Fruit fly (Drosophila melanogaster) whole organism, embryonic: ENCODE results near the gene CG42540.

Source experiments
- ATbp ChIP-seq: fragments of 200-800 bp; sonication (Bioruptor generic); optimal IDR thresholded peaks from 2 replicates; lab custom pipeline; 2017; ENCODE audit warnings: missing biosample characterization, mild to moderate bottlenecking, missing genetic modification characterization, missing genetic modification reagents
- Awh ChIP-seq: fragments of 200-800 bp; sonication (Bioruptor generic); IDR thresholded peaks from 2 replicates; pipeline ENCODE4, ENCODE4 v1.3.6; 2022; ENCODE audit warnings: missing biosample characterization, missing genetic modification characterization
- Blimp-1 ChIP-seq: fragments of 200-800 bp; sonication (Bioruptor generic); optimal IDR thresholded peaks from 3 replicates; lab custom pipeline; 2018; ENCODE audit warnings: missing biosample characterization, missing genetic modification characterization, mild to moderate bottlenecking, moderate library complexity, missing genetic modification reagents
- CG10565 ChIP-seq: fragments of 200-800 bp; sonication (Bioruptor generic); optimal IDR thresholded peaks from 3 replicates; lab custom pipeline; 2016; ENCODE audit warnings: missing biosample characterization, mild to moderate bottlenecking, missing genetic modification characterization
- CG10959 ChIP-seq: fragments of 200-800 bp; sonication (Bioruptor generic); IDR thresholded peaks from 2 replicates; pipeline ENCODE4 v1.3.6; 2022; ENCODE audit warnings: missing biosample characterization, missing genetic modification characterization
- CG11247 ChIP-seq: fragments of 200-800 bp; sonication (Bioruptor generic); IDR thresholded peaks from 2 replicates; pipeline ENCODE4 v1.3.6; 2022; ENCODE audit warnings: missing biosample characterization, missing genetic modification characterization
- CG13424 ChIP-seq: fragments of 200-800 bp; sonication (Bioruptor generic); optimal IDR thresholded peaks from 2 replicates; lab custom pipeline; 2019; ENCODE audit warnings: missing biosample characterization, mild to moderate bottlenecking, missing genetic modification characterization, moderate library complexity
- CG15073 ChIP-seq: fragments of 200-800 bp; sonication (Bioruptor generic); optimal IDR thresholded peaks from 2 replicates; lab custom pipeline; 2016; ENCODE audit warnings: missing biosample characterization, missing genetic modification characterization
- CG15269 ChIP-seq: fragments of 200-800 bp; sonication (Bioruptor generic); optimal IDR thresholded peaks from 2 replicates; lab custom pipeline; 2018; ENCODE audit warnings: missing biosample characterization, mild to moderate bottlenecking, missing genetic modification characterization, moderate library complexity
- CG16863 ChIP-seq: fragments of 200-800 bp; sonication (Bioruptor generic); optimal IDR thresholded peaks from 3 replicates; lab custom pipeline; 2016; ENCODE audit warnings: missing biosample characterization, missing genetic modification characterization
- CG17385 ChIP-seq: fragments of 200-800 bp; sonication (Bioruptor generic); optimal IDR thresholded peaks from 3 replicates; lab custom pipeline; 2018; ENCODE audit warnings: missing biosample characterization, mild to moderate bottlenecking, missing genetic modification characterization
- CG17912 ChIP-seq: fragments of 200-800 bp; sonication (Bioruptor generic); optimal IDR thresholded peaks from 2 replicates; lab custom pipeline; 2018; ENCODE audit warnings: missing biosample characterization, mild to moderate bottlenecking, missing genetic modification characterization
- CG30431 ChIP-seq: fragments of 200-800 bp; sonication (Bioruptor generic); optimal IDR thresholded peaks from 2 replicates; lab custom pipeline; 2017; ENCODE audit warnings: missing biosample characterization, missing genetic modification characterization
- CG31224 ChIP-seq: fragments of 200-800 bp; sonication (Bioruptor generic); IDR thresholded peaks from 2 replicates; pipeline ENCODE4 v1.3.6; 2022; ENCODE audit warnings: missing biosample characterization, missing genetic modification characterization
- CG4617 ChIP-seq: fragments of 200-800 bp; sonication (Bioruptor generic); optimal IDR thresholded peaks from 3 replicates; lab custom pipeline; 2016; ENCODE audit warnings: missing biosample characterization, missing genetic modification characterization, borderline replicate concordance
- CG6813 ChIP-seq: fragments of 200-800 bp; sonication (Bioruptor generic); optimal IDR thresholded peaks from 2 replicates; lab custom pipeline; 2017; ENCODE audit warnings: missing biosample characterization, missing genetic modification characterization, mild to moderate bottlenecking, moderate library complexity, missing genetic modification reagents
- CG7556 ChIP-seq: fragments of 200-800 bp; sonication (Bioruptor generic); optimal IDR thresholded peaks from 2 replicates; lab custom pipeline; 2017; ENCODE audit warnings: missing biosample characterization, mild to moderate bottlenecking, missing genetic modification characterization
- CG7839 ChIP-seq: fragments of 200-800 bp; sonication (Bioruptor generic); optimal IDR thresholded peaks from 3 replicates; lab custom pipeline; 2018; ENCODE audit warnings: missing biosample characterization, mild to moderate bottlenecking, missing genetic modification characterization, moderate library complexity
- CG8359 ChIP-seq: fragments of 200-800 bp; sonication (Bioruptor generic); optimal IDR thresholded peaks from 2 replicates; lab custom pipeline; 2017; ENCODE audit warnings: missing biosample characterization, mild to moderate bottlenecking, missing genetic modification characterization, borderline replicate concordance
- CG8478 ChIP-seq: fragments of >200 bp; optimal IDR thresholded peaks from 2 replicates; lab custom pipeline; 2018
- CG9797 ChIP-seq: fragments of 200-800 bp; sonication (Bioruptor generic); optimal IDR thresholded peaks from 3 replicates; lab custom pipeline; 2018; ENCODE audit warnings: missing biosample characterization, mild to moderate bottlenecking, missing genetic modification characterization
- Dfd ChIP-seq, 2 experiments: fragments of >200 bp; optimal IDR thresholded peaks; 2 replicates each; lab custom pipeline; 2017; ENCODE audit warnings: missing biosample characterization in 2 of 2, missing genetic modification characterization in 2 of 2
- Drgx ChIP-seq: fragments of 200-800 bp; sonication (Bioruptor generic); IDR thresholded peaks from 2 replicates; pipeline ENCODE4 v1.3.6; 2022; ENCODE audit warnings: missing biosample characterization, missing genetic modification characterization
- ERR ChIP-seq: fragments of 200-800 bp; sonication (Bioruptor generic); optimal IDR thresholded peaks from 2 replicates; lab custom pipeline; 2016; ENCODE audit warnings: missing biosample characterization, missing genetic modification characterization
- Ets97D ChIP-seq: fragments of 200-800 bp; sonication (Bioruptor generic); optimal IDR thresholded peaks from 3 replicates; lab custom pipeline; 2016; ENCODE audit warnings: missing biosample characterization, missing genetic modification characterization
- Gsc ChIP-seq: fragments of 200-800 bp; sonication (Bioruptor generic); IDR thresholded peaks from 2 replicates; pipeline ENCODE4 v1.3.6; 2022; ENCODE audit warnings: missing biosample characterization, missing genetic modification characterization
- Lim3 ChIP-seq: fragments of 200-800 bp; sonication (Bioruptor generic); IDR thresholded peaks from 2 replicates; pipeline ENCODE4 v1.3.6; 2022; ENCODE audit warnings: missing biosample characterization, missing genetic modification characterization
- Oaz ChIP-seq: fragments of 200-800 bp; sonication (Bioruptor generic); IDR thresholded peaks from 2 replicates; pipeline ENCODE4 v1.3.6; 2022; ENCODE audit warnings: missing biosample characterization, missing genetic modification characterization
- Oli ChIP-seq: fragments of 200-800 bp; sonication (Bioruptor generic); optimal IDR thresholded peaks from 2 replicates; lab custom pipeline; 2018; ENCODE audit warnings: missing biosample characterization, mild to moderate bottlenecking, missing genetic modification characterization, moderate library complexity
- Side ChIP-seq: fragments of 200-800 bp; sonication (Bioruptor generic); optimal IDR thresholded peaks from 2 replicates; lab custom pipeline; 2016; ENCODE audit warnings: missing biosample characterization, missing genetic modification characterization
- Sin3A ChIP-seq: fragments of >200 bp; optimal IDR thresholded peaks from 2 replicates; lab custom pipeline; 2018
- Trl ChIP-seq, 3 experiments: fragments of >200 bp in 2 of 3; fragments of 200-800 bp in 1 of 3; sonication (Bioruptor generic) in 1 of 3; optimal IDR thresholded peaks; 2 replicates in 1 of 3; 3 replicates in 2 of 3; lab custom pipeline; 2016 to 2017; ENCODE audit warnings: missing biosample characterization in 1 of 3, missing genetic modification characterization in 1 of 3
- ase ChIP-seq: fragments of 200-800 bp; sonication (Bioruptor generic); IDR thresholded peaks from 3 replicates; pipeline ENCODE4 v1.3.6; 2022; ENCODE audit warnings: missing biosample characterization, missing genetic modification characterization
- corto ChIP-seq: fragments of 200-800 bp; sonication (Bioruptor generic); optimal IDR thresholded peaks from 2 replicates; lab custom pipeline; 2016; ENCODE audit warnings: missing biosample characterization, mild to moderate bottlenecking, missing genetic modification characterization, moderate library complexity
- dati ChIP-seq: fragments of 200-800 bp; sonication (Bioruptor generic); IDR thresholded peaks from 2 replicates; pipeline ENCODE4 v1.3.6; 2022; ENCODE audit warnings: missing biosample characterization, missing genetic modification characterization
- dmrt11E ChIP-seq: fragments of 200-800 bp; sonication (Bioruptor generic); optimal IDR thresholded peaks from 3 replicates; lab custom pipeline; 2018; ENCODE audit warnings: missing biosample characterization, mild to moderate bottlenecking, missing genetic modification characterization, moderate library complexity
- dysf ChIP-seq: fragments of 200-800 bp; sonication (Bioruptor generic); IDR thresholded peaks from 3 replicates; pipeline ENCODE4 v1.3.6; 2022; ENCODE audit warnings: missing biosample characterization, missing genetic modification characterization
- grn ChIP-seq: fragments of 200-800 bp; sonication (Bioruptor generic); optimal IDR thresholded peaks from 3 replicates; lab custom pipeline; 2017; ENCODE audit warnings: missing biosample characterization, missing genetic modification characterization
- hth ChIP-seq: fragments of >200 bp; optimal IDR thresholded peaks from 2 replicates; lab custom pipeline; 2017; ENCODE audit warnings: inconsistent platforms
- insv ChIP-seq, 2 experiments: fragments of 200-800 bp; sonication (Bioruptor generic); optimal IDR thresholded peaks; 3 replicates each; lab custom pipeline; 2016 to 2018; ENCODE audit warnings: missing biosample characterization in 2 of 2, missing genetic modification characterization in 2 of 2
- jing ChIP-seq: fragments of 200-800 bp; sonication (Bioruptor generic); optimal IDR thresholded peaks from 2 replicates; lab custom pipeline; 2018; ENCODE audit warnings: missing biosample characterization, mild to moderate bottlenecking, missing genetic modification characterization
- pb ChIP-seq: fragments of 200-800 bp; sonication (Bioruptor generic); optimal IDR thresholded peaks from 3 replicates; lab custom pipeline; 2016; ENCODE audit warnings: missing biosample characterization, missing genetic modification characterization
- row ChIP-seq: fragments of 200-800 bp; sonication (Bioruptor generic); IDR thresholded peaks from 3 replicates; pipeline ENCODE4 v1.3.6; 2022; ENCODE audit warnings: missing biosample characterization, missing genetic modification characterization
- sens ChIP-seq: fragments of 200-800 bp; sonication (Bioruptor generic); peaks from one replicate; lab custom pipeline; 2016; ENCODE audit warnings: missing biosample characterization, missing genetic modification characterization
- slbo ChIP-seq: fragments of 200-800 bp; sonication (Bioruptor generic); IDR thresholded peaks from 2 replicates; pipeline ENCODE4 v1.3.6; 2022; ENCODE audit warnings: missing biosample characterization, missing genetic modification characterization
- sr ChIP-seq: fragments of 200-800 bp; sonication (Bioruptor generic); IDR thresholded peaks from 3 replicates; pipeline ENCODE4 v1.3.6; 2022; ENCODE audit warnings: missing biosample characterization, missing genetic modification characterization

CG42540 gene

dm6 chr3L:4555787-4556186 lies at the start of gene CG42540:
Gene CG42540, plus strand, starts transcription at chr3L:4556087.
- TF ChIP-seq Lim3 (GFP tag; lab: Robert Waterston, UW) (no peak), CG10959 (GFP tag; lab: Robert Waterston, UW) (0 out of 2 replicates have a peak, but pooled peaks have one; percentile 30), Side (GFP tag; lab: Kevin White, UChicago) (no peak), dati (GFP tag; lab: Robert Waterston, UW) (no peak), grn (no peak)

dm6 chr3L:4507846-4508245 lies 48.0 kb upstream of the CG42540 start:
- TF ChIP-seq Blimp-1, result peak; percentile 43
- TF ChIP-seq CG17912, result no peak
- TF ChIP-seq, all 482 proteins: peak for 1

dm6 chr3L:4508307-4508706 lies 47.6 kb upstream of the CG42540 start, which contains the start of gene NT1:
Gene NT1, minus strand, starts transcription at chr3L:4508433.
- TF ChIP-seq Awh, result peak; percentile 15; the same call in 1 of the 2 replicates
- 0 out of 2 replicates have a peak, but pooled peaks have one; percentile 13 for TF ChIP-seq Drgx (GFP tag; lab: Robert Waterston, UW)
- no peak for TF ChIP-seq pb (GFP tag; lab: Kevin White, UChicago)
- TF ChIP-seq sr (GFP tag; lab: Robert Waterston, UW), result 0 out of 3 replicates have a peak, but pooled peaks have one; percentile 25
- TF ChIP-seq CG15073 (GFP tag; lab: Kevin White, UChicago), result no peak
- no peak for TF ChIP-seq CG9797
- peak in 1 of 2 experiments; percentile 50 for TF ChIP-seq Dfd (GFP tag; optimal IDR thresholded peaks at IDR 0.05; lab: Kevin White, UChicago)
- TF ChIP-seq, all 482 proteins: peak for 4

dm6 chr3L:4508926-4509457 lies 46.9 kb upstream of the CG42540 start:
- TF ChIP-seq Ets97D (no peak), CG10565 (GFP tag; lab: Kevin White, UChicago) (no peak), CG8478 (lab: Kevin White, UChicago) (no peak), Sin3A (lab: Kevin White, UChicago) (no peak), CG8359 (GFP tag; lab: Kevin White, UChicago) (no peak), CG15269 (peak; percentile 61), hth (lab: Kevin White, UChicago) (no peak), CG31224 (GFP tag; lab: Robert Waterston, UW) (no peak), CG7556 (GFP tag; lab: Kevin White, UChicago) (no peak), Trl (optimal IDR thresholded peaks at IDR 0.05; lab: Kevin White, UChicago) (no peak), Trl (GFP tag; optimal IDR thresholded peaks at IDR 0.05; lab: Kevin White, UChicago) (no peak), ase (no peak), CG4617 (no peak), Blimp-1 (peak; percentile 52), corto (GFP tag; lab: Kevin White, UChicago) (no peak), insv (GFP tag; optimal IDR thresholded peaks at IDR 0.05; lab: Kevin White, UChicago) (no peak), CG13424 (peak; percentile 27), CG30431 (GFP tag; lab: Kevin White, UChicago) (no peak), CG7839 (peak; percentile 22), CG11247 (no peak), ATbp (GFP tag; lab: Kevin White, UChicago) (peak; percentile 27), CG6813 (GFP tag; lab: Kevin White, UChicago) (no peak), jing (GFP tag; lab: Kevin White, UChicago) (no peak), row (GFP tag; lab: Robert Waterston, UW) (0 out of 3 replicates have a peak, but pooled peaks have one; percentile 32), dmrt11E (tag; lab: Kevin White, UChicago) (no peak), CG16863 (GFP tag; lab: Kevin White, UChicago) (no peak), CG17385 (GFP tag; lab: Kevin White, UChicago) (peak; percentile 18), dysf (GFP tag; lab: Robert Waterston, UW) (no peak), Oli (tag; lab: Kevin White, UChicago) (peak; percentile 34), Gsc (GFP tag; lab: Robert Waterston, UW) (no peak), ERR (GFP tag; lab: Kevin White, UChicago) (no peak), sens (GFP tag; lab: Kevin White, UChicago) (peak; percentile 56), slbo (GFP tag; lab: Robert Waterston, UW) (peak; percentile 12; the same call in 1 of the 2 replicates), Oaz (no peak)
